Fruit fly (Drosophila melanogaster) whole organism, embryonic: ENCODE measurements around the gene CG31388.

Source experiments
- CG11093 ChIP-seq: fragments of 200-800 bp; sonication (Bioruptor generic); IDR thresholded peaks from 3 replicates; pipeline ENCODE4 v1.3.6; 2022; ENCODE audit warnings: missing biosample characterization, missing genetic modification characterization
- D19A ChIP-seq: fragments of 200-800 bp; optimal IDR thresholded peaks from 3 replicates; lab custom pipeline; 2019; ENCODE audit warnings: missing biosample characterization, mild to moderate bottlenecking, missing genetic modification characterization, moderate library complexity
- Hmr ChIP-seq: fragments of 200-800 bp; sonication (Bioruptor generic); optimal IDR thresholded peaks from 3 replicates; lab custom pipeline; 2017; ENCODE audit warnings: mild to moderate bottlenecking, missing biosample characterization, missing genetic modification reagents, missing genetic modification characterization
- Hsf ChIP-seq: fragments of 200-800 bp; sonication (Bioruptor generic); optimal IDR thresholded peaks from 3 replicates; lab custom pipeline; 2016; ENCODE audit warnings: missing biosample characterization, missing genetic modification characterization
- pan ChIP-seq, 4 experiments: fragments of >200 bp in 3 of 4; fragments of 200-800 bp in 1 of 4; sonication (Bioruptor generic) in 1 of 4; optimal IDR thresholded peaks in 3 of 4; IDR thresholded peaks in 1 of 4; 2 replicates each; pipeline versions ENCODE4 v1.3.6 to Lab custom; 2017 to 2022; ENCODE audit warnings: missing biosample characterization in 2 of 4, missing genetic modification characterization in 2 of 4, mixed read lengths in 1 of 4

dm6 chr3R:11199227-11199835 lies 38.3 kb upstream of the CG31388 start:
- TF ChIP-seq pan (optimal IDR thresholded peaks at IDR 0.05; lab: Kevin White, UChicago) (no peak), pan (GFP tag; optimal IDR thresholded peaks at IDR 0.05 in 1 of 2, IDR thresholded peaks at IDR 0.05 in 1 of 2) (no peak), Hsf (GFP tag; lab: Kevin White, UChicago) (no peak), D19A (tag; lab: Kevin White, UChicago) (no peak), CG11093 (GFP tag; lab: Robert Waterston, UW) (no peak), Hmr (GFP tag; lab: Kevin White, UChicago) (no peak)
